Worm (Caenorhabditis elegans): ENCODE measurements around the gene cdkl-1.

Gene cdkl-1

DNA sequence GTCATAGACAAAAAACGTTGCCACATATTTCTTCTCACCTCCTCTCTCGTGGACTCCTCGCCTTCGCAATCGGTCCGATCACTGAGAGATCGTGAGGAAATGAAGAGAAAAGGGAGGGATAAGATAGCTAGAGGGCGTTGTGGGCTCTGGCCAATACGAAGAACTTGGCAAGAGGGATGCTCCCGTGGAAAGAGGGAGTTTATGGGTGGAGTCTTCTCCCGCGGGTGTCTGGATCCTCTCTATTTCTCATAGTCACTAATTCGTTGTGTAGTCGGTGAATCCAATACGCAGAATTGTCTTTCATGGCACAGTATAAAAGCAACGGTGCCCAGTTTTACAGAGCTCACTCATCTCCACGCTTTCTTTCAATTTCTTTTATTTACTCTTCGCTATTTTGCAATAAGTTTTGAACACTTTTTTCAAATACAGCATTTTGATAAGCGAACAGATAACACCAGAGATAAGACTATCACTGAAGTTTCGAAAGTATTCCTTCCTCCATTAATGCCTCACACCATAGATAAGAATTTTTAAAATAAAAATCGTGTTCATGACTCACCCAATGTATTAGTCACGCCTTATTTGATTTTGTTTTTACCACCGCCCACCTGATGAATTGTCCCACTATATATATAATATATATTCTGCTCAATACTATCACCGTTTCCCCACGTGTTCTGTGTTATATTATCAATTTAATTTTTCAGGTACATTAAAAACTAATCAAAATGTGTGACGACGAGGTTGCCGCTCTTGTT lies 18.2 kb upstream of the cdkl-1 start, which contains the start of gene act-1 (continued):
- TF ChIP-seq ama-1 (optimal IDR thresholded peaks at IDR 0.05) (peak; percentile 5), ztf-11 (tag; optimal IDR thresholded peaks at IDR 0.05) (no peak), set-16 (GFP tag; IDR thresholded peaks at IDR 0.05) (0 out of 2 replicates have a peak, but pooled peaks have one; percentile 13), ctbp-1 (GFP tag; IDR thresholded peaks at IDR 0.05) (0 out of 2 replicates have a peak, but pooled peaks have one; percentile 61), hif-1 (tag; optimal IDR thresholded peaks at IDR 0.05) (no peak), nhr-76 (tag; optimal IDR thresholded peaks at IDR 0.05) (no peak), rbr-2 (tag; optimal IDR thresholded peaks at IDR 0.05) (no peak), lim-7 (GFP tag; IDR thresholded peaks at IDR 0.05) (no peak), duxl-1 (tag; optimal IDR thresholded peaks at IDR 0.05; ENCODE audit: poor library complexity) (no peak), saeg-2 (GFP tag; IDR thresholded peaks at IDR 0.05) (no peak), hmg-1.1 (GFP tag; IDR thresholded peaks at IDR 0.05) (0 out of 2 replicates have a peak, but pooled peaks have one; percentile 33), nhr-41 (GFP tag; IDR thresholded peaks at IDR 0.05) (no peak), snpc-4 (tag; optimal IDR thresholded peaks at IDR 0.05) (no peak), nhr-42 (GFP tag; IDR thresholded peaks at IDR 0.05) (no peak), Y48G9A.11 (GFP tag; IDR thresholded peaks at IDR 0.05) (no peak), lir-3 (tag; optimal IDR thresholded peaks at IDR 0.05) (no peak), nhr-111 (GFP tag; optimal IDR thresholded peaks at IDR 0.05) (no peak), ztf-7 (tag; optimal IDR thresholded peaks at IDR 0.05) (no peak), ceh-44 (GFP tag; IDR thresholded peaks at IDR 0.05) (no peak), hlh-11 (tag; optimal IDR thresholded peaks at IDR 0.05) (peak; percentile 34), jun-1 (tag; optimal IDR thresholded peaks at IDR 0.05) (no peak), ceh-32 (tag; optimal IDR thresholded peaks at IDR 0.05; ENCODE audit: poor library complexity) (no peak), gei-8 (GFP tag; optimal IDR thresholded peaks at IDR 0.05) (no peak), T20F7.1 (GFP tag; optimal IDR thresholded peaks at IDR 0.05) (no peak), nhr-6 (tag; optimal IDR thresholded peaks at IDR 0.05) (no peak), zag-1 (tag; optimal IDR thresholded peaks at IDR 0.05) (no peak), unc-62 (GFP tag; optimal IDR thresholded peaks at IDR 0.05 in 1 of 2) (peak in 1 of 2 experiments; percentile 54), unc-62 (tag; optimal IDR thresholded peaks at IDR 0.05) (no peak), nhr-77 (tag; optimal IDR thresholded peaks at IDR 0.05) (peak; percentile 6), egl-27 (tag; optimal IDR thresholded peaks at IDR 0.05) (no peak), lin-13 (GFP tag; optimal IDR thresholded peaks at IDR 0.05) (no peak), ces-1 (GFP tag; optimal IDR thresholded peaks at IDR 0.05) (no peak), cey-2 (tag; optimal IDR thresholded peaks at IDR 0.05; ENCODE audit: borderline replicate concordance, insufficient read depth) (no peak), F37D6.2 (tag; optimal IDR thresholded peaks at IDR 0.05) (no peak), zip-11 (GFP tag; IDR thresholded peaks at IDR 0.05) (no peak), Y5F2A.4 (GFP tag; optimal IDR thresholded peaks at IDR 0.05) (no peak), aly-2 (tag; optimal IDR thresholded peaks at IDR 0.05) (no peak), nhr-28 (tag; optimal IDR thresholded peaks at IDR 0.05) (peak; percentile 66), ceh-28 (tag; optimal IDR thresholded peaks at IDR 0.05) (no peak), tra-1 (GFP tag; IDR thresholded peaks at IDR 0.05) (no peak), daf-8 (GFP tag; IDR thresholded peaks at IDR 0.05) (no peak), skn-1 (tag; optimal IDR thresholded peaks at IDR 0.05) (no peak), dpl-1 (GFP tag; optimal IDR thresholded peaks at IDR 0.05) (no peak), nhr-102 (tag; optimal IDR thresholded peaks at IDR 0.05) (no peak), fkh-10 (GFP tag; optimal IDR thresholded peaks at IDR 0.05) (no peak), mes-2 (tag; optimal IDR thresholded peaks at IDR 0.05; ENCODE audit: poor library complexity, severe bottlenecking) (no peak), F26F4.8 (GFP tag; conservative IDR thresholded peaks at IDR 0.05) (no peak), egl-43 (GFP tag; IDR thresholded peaks at IDR 0.05) (no peak; the same call in 1 of the 2 replicates), mdl-1 (tag; optimal IDR thresholded peaks at IDR 0.05) (no peak), madf-5 (GFP tag; IDR thresholded peaks at IDR 0.05) (no peak), dmd-9 (GFP tag; IDR thresholded peaks at IDR 0.05) (no peak)
